Fruit fly (Drosophila melanogaster) whole organism, embryonic: ENCODE data around the gene CG5376.

ENCODE experiments used
- Asciz ChIP-seq: fragments of 200-800 bp; sonication (Bioruptor generic); optimal IDR thresholded peaks from 2 replicates; lab custom pipeline; 2017; ENCODE audit warnings: missing biosample characterization, mild to moderate bottlenecking, missing genetic modification characterization, missing genetic modification reagents
- Atf3 ChIP-seq: fragments of 200-800 bp; sonication (Bioruptor generic); optimal IDR thresholded peaks from 3 replicates; lab custom pipeline; 2016; ENCODE audit warnings: missing biosample characterization, missing genetic modification characterization
- B-H2 ChIP-seq: fragments of 200-800 bp; sonication (Bioruptor generic); optimal IDR thresholded peaks from 2 replicates; lab custom pipeline; 2018; ENCODE audit warnings: missing biosample characterization, mild to moderate bottlenecking, missing genetic modification characterization
- Blimp-1 ChIP-seq: fragments of 200-800 bp; sonication (Bioruptor generic); optimal IDR thresholded peaks from 3 replicates; lab custom pipeline; 2018; ENCODE audit warnings: missing biosample characterization, missing genetic modification characterization, mild to moderate bottlenecking, moderate library complexity, missing genetic modification reagents
- CG10321 ChIP-seq: fragments of 200-800 bp; sonication (Bioruptor generic); IDR thresholded peaks from 2 replicates; pipeline ENCODE4 v1.3.6; 2022; ENCODE audit warnings: missing biosample characterization, missing genetic modification characterization
- CG10543 ChIP-seq: fragments of 200-800 bp; sonication (Bioruptor generic); optimal IDR thresholded peaks from 3 replicates; lab custom pipeline; 2017; ENCODE audit warnings: missing biosample characterization, mild to moderate bottlenecking, missing genetic modification characterization, moderate library complexity
- CG12155 ChIP-seq: fragments of 200-800 bp; sonication (Bioruptor generic); optimal IDR thresholded peaks from 3 replicates; lab custom pipeline; 2016; ENCODE audit warnings: missing biosample characterization, missing genetic modification characterization
- CG12391 ChIP-seq: fragments of 200-800 bp; sonication (Bioruptor generic); optimal IDR thresholded peaks from 3 replicates; lab custom pipeline; 2018; ENCODE audit warnings: missing biosample characterization, mild to moderate bottlenecking, missing genetic modification characterization, moderate library complexity
- CG12659 ChIP-seq: fragments of 200-800 bp; sonication (Bioruptor generic); optimal IDR thresholded peaks from 3 replicates; lab custom pipeline; 2017; ENCODE audit warnings: mild to moderate bottlenecking, missing biosample characterization, missing genetic modification reagents, missing genetic modification characterization
- CG13123 ChIP-seq: fragments of 200-800 bp; sonication (Bioruptor generic); optimal IDR thresholded peaks from 2 replicates; lab custom pipeline; 2016; ENCODE audit warnings: missing biosample characterization, missing genetic modification characterization
- CG16813 ChIP-seq: fragments of 200-800 bp; sonication (Bioruptor generic); IDR thresholded peaks from 3 replicates; pipeline ENCODE4 v1.3.6; 2022; ENCODE audit warnings: missing biosample characterization, missing genetic modification characterization; ENCODE audit not compliant: partially characterized antibody
- CG18262 ChIP-seq: fragments of 200-800 bp; optimal IDR thresholded peaks from 3 replicates; lab custom pipeline; 2019; ENCODE audit warnings: missing biosample characterization, mild to moderate bottlenecking, missing genetic modification characterization, moderate library complexity
- CG2129 ChIP-seq: fragments of 200-800 bp; sonication (Bioruptor generic); IDR thresholded peaks from 2 replicates; pipeline ENCODE4 v1.3.6; 2022; ENCODE audit warnings: missing biosample characterization, missing genetic modification characterization; ENCODE audit not compliant: partially characterized antibody
- CG2199 ChIP-seq: fragments of 200-800 bp; sonication (Bioruptor generic); IDR thresholded peaks from 3 replicates; pipeline ENCODE4 v1.3.6; 2022; ENCODE audit warnings: missing biosample characterization, missing genetic modification characterization
- CG31224 ChIP-seq: fragments of 200-800 bp; sonication (Bioruptor generic); IDR thresholded peaks from 2 replicates; pipeline ENCODE4 v1.3.6; 2022; ENCODE audit warnings: missing biosample characterization, missing genetic modification characterization
- CG32532 ChIP-seq: fragments of 200-800 bp; sonication (Bioruptor generic); IDR thresholded peaks from 2 replicates; pipeline ENCODE4 v1.3.6; 2022; ENCODE audit warnings: missing biosample characterization, missing genetic modification characterization
- CG3995 ChIP-seq: fragments of 200-800 bp; sonication (Bioruptor generic); optimal IDR thresholded peaks from 3 replicates; lab custom pipeline; 2016; ENCODE audit warnings: missing biosample characterization, missing genetic modification characterization
- CG4617 ChIP-seq: fragments of 200-800 bp; sonication (Bioruptor generic); optimal IDR thresholded peaks from 3 replicates; lab custom pipeline; 2016; ENCODE audit warnings: missing biosample characterization, missing genetic modification characterization, borderline replicate concordance
- CG4707 ChIP-seq: fragments of 200-800 bp; sonication (Bioruptor generic); optimal IDR thresholded peaks from 2 replicates; lab custom pipeline; 2018; ENCODE audit warnings: missing biosample characterization, mild to moderate bottlenecking, missing genetic modification characterization, moderate library complexity
- CG5180 ChIP-seq: fragments of 200-800 bp; sonication (Bioruptor generic); optimal IDR thresholded peaks from 3 replicates; lab custom pipeline; 2017; ENCODE audit warnings: missing biosample characterization, missing genetic modification characterization, mild to moderate bottlenecking, moderate library complexity, missing genetic modification reagents
- CG7928 ChIP-seq: fragments of 200-800 bp; sonication (Bioruptor generic); optimal IDR thresholded peaks from 2 replicates; lab custom pipeline; 2017; ENCODE audit warnings: missing biosample characterization, mild to moderate bottlenecking, missing genetic modification characterization
- CG7987 ChIP-seq: fragments of 200-800 bp; sonication (Bioruptor generic); optimal IDR thresholded peaks from 2 replicates; lab custom pipeline; 2018; ENCODE audit warnings: missing biosample characterization, mild to moderate bottlenecking, missing genetic modification characterization, moderate library complexity
- CG9727 ChIP-seq: fragments of 200-800 bp; sonication (Bioruptor generic); optimal IDR thresholded peaks from 3 replicates; lab custom pipeline; 2017; ENCODE audit warnings: missing biosample characterization, mild to moderate bottlenecking, missing genetic modification characterization
- Dad ChIP-seq: fragments of 200-800 bp; sonication (Bioruptor generic); optimal IDR thresholded peaks from 3 replicates; lab custom pipeline; 2016; ENCODE audit warnings: missing biosample characterization, missing genetic modification characterization
- Dip2 ChIP-seq: fragments of 200-800 bp; sonication (Bioruptor generic); IDR thresholded peaks from 2 replicates; pipeline ENCODE4 v1.3.6; 2022; ENCODE audit warnings: missing biosample characterization, missing genetic modification characterization
- Ets97D ChIP-seq: fragments of 200-800 bp; sonication (Bioruptor generic); optimal IDR thresholded peaks from 3 replicates; lab custom pipeline; 2016; ENCODE audit warnings: missing biosample characterization, missing genetic modification characterization
- Gug ChIP-seq: fragments of 200-800 bp; sonication (Bioruptor generic); IDR thresholded peaks from 4 replicates; pipeline ENCODE4 v1.3.6; 2022; ENCODE audit warnings: missing biosample characterization, missing genetic modification characterization
- Hand ChIP-seq: fragments of 200-800 bp; sonication (Bioruptor generic); optimal IDR thresholded peaks from 2 replicates; lab custom pipeline; 2017; ENCODE audit warnings: mild to moderate bottlenecking, missing biosample characterization, missing genetic modification reagents, missing genetic modification characterization
- Lhr ChIP-seq: fragments of 200-800 bp; sonication (Bioruptor generic); optimal IDR thresholded peaks from 3 replicates; lab custom pipeline; 2017; ENCODE audit warnings: mild to moderate bottlenecking, missing biosample characterization, missing genetic modification reagents, missing genetic modification characterization
- PHDP ChIP-seq: fragments of 200-800 bp; sonication (Bioruptor generic); optimal IDR thresholded peaks from 3 replicates; lab custom pipeline; 2018; ENCODE audit warnings: missing biosample characterization, mild to moderate bottlenecking, missing genetic modification characterization, moderate library complexity
- Trl ChIP-seq, 3 experiments: fragments of >200 bp in 2 of 3; fragments of 200-800 bp in 1 of 3; sonication (Bioruptor generic) in 1 of 3; optimal IDR thresholded peaks; 2 replicates in 1 of 3; 3 replicates in 2 of 3; lab custom pipeline; 2016 to 2017; ENCODE audit warnings: missing biosample characterization in 1 of 3, missing genetic modification characterization in 1 of 3
- ash1 ChIP-seq: fragments of 200-800 bp; sonication (Bioruptor generic); optimal IDR thresholded peaks from 2 replicates; lab custom pipeline; 2018; ENCODE audit warnings: missing biosample characterization, mild to moderate bottlenecking, missing genetic modification characterization
- chif ChIP-seq, 2 experiments: fragments of 200-800 bp; sonication (Bioruptor generic); optimal IDR thresholded peaks; 3 replicates each; lab custom pipeline; 2016; ENCODE audit warnings: missing biosample characterization in 2 of 2, missing genetic modification characterization in 2 of 2
- dati ChIP-seq: fragments of 200-800 bp; sonication (Bioruptor generic); IDR thresholded peaks from 2 replicates; pipeline ENCODE4 v1.3.6; 2022; ENCODE audit warnings: missing biosample characterization, missing genetic modification characterization
- exex ChIP-seq: fragments of 200-800 bp; sonication (Bioruptor generic); optimal IDR thresholded peaks from 4 replicates; lab custom pipeline; 2018; ENCODE audit warnings: missing biosample characterization, mild to moderate bottlenecking, missing genetic modification characterization, moderate library complexity
- grn ChIP-seq: fragments of 200-800 bp; sonication (Bioruptor generic); optimal IDR thresholded peaks from 3 replicates; lab custom pipeline; 2017; ENCODE audit warnings: missing biosample characterization, missing genetic modification characterization
- gro ChIP-seq: fragments of 200-800 bp; sonication (Bioruptor generic); optimal IDR thresholded peaks from 2 replicates; lab custom pipeline; 2016; ENCODE audit warnings: missing biosample characterization, missing genetic modification characterization
- ken ChIP-seq: fragments of 200-800 bp; sonication (Bioruptor generic); IDR thresholded peaks from 3 replicates; pipeline ENCODE4 v1.3.6; 2022; ENCODE audit warnings: missing biosample characterization, missing genetic modification characterization
- lab ChIP-seq: fragments of 200-800 bp; sonication (Bioruptor generic); optimal IDR thresholded peaks from 3 replicates; lab custom pipeline; 2017; ENCODE audit warnings: missing biosample characterization, missing genetic modification characterization, mild to moderate bottlenecking, moderate library complexity, missing genetic modification reagents
- ro ChIP-seq: fragments of 200-800 bp; sonication (Bioruptor generic); IDR thresholded peaks from 2 replicates; pipeline ENCODE4 v1.3.6; 2022; ENCODE audit warnings: missing biosample characterization, missing genetic modification characterization
- scrt ChIP-seq: fragments of 200-800 bp; sonication (Bioruptor generic); optimal IDR thresholded peaks from 2 replicates; lab custom pipeline; 2018; ENCODE audit warnings: missing biosample characterization, mild to moderate bottlenecking, missing genetic modification characterization, moderate library complexity
- tgo ChIP-seq: fragments of 200-800 bp; sonication (Bioruptor generic); IDR thresholded peaks from 3 replicates; pipeline ENCODE4 v1.3.6; 2022; ENCODE audit warnings: missing biosample characterization, missing genetic modification characterization
- tna ChIP-seq: fragments of 200-800 bp; sonication (Bioruptor generic); IDR thresholded peaks from 2 replicates; pipeline ENCODE4 v1.3.6; 2022; ENCODE audit warnings: missing biosample characterization, missing genetic modification characterization; ENCODE audit not compliant: partially characterized antibody
- trh ChIP-seq: fragments of 200-800 bp; sonication (Bioruptor generic); optimal IDR thresholded peaks from 2 replicates; lab custom pipeline; 2016; ENCODE audit warnings: missing biosample characterization, missing genetic modification characterization
- vfl ChIP-seq: fragments of 200-800 bp; sonication (Bioruptor generic); optimal IDR thresholded peaks from 2 replicates; lab custom pipeline; 2016; ENCODE audit warnings: missing biosample characterization, missing genetic modification characterization
- wek ChIP-seq: fragments of 200-800 bp; sonication (Bioruptor generic); optimal IDR thresholded peaks from 3 replicates; lab custom pipeline; 2018; ENCODE audit warnings: missing biosample characterization, mild to moderate bottlenecking, missing genetic modification characterization, moderate library complexity
- zen ChIP-seq: fragments of 200-800 bp; sonication (Bioruptor generic); optimal IDR thresholded peaks from 3 replicates; lab custom pipeline; 2018; ENCODE audit warnings: missing biosample characterization, mild to moderate bottlenecking, missing genetic modification characterization, moderate library complexity
- zfh1 ChIP-seq: fragments of 200-800 bp; sonication (Bioruptor generic); IDR thresholded peaks from 3 replicates; pipeline ENCODE4 v1.3.6; 2022; ENCODE audit warnings: missing biosample characterization, missing genetic modification characterization

CG5376 gene

DNA sequence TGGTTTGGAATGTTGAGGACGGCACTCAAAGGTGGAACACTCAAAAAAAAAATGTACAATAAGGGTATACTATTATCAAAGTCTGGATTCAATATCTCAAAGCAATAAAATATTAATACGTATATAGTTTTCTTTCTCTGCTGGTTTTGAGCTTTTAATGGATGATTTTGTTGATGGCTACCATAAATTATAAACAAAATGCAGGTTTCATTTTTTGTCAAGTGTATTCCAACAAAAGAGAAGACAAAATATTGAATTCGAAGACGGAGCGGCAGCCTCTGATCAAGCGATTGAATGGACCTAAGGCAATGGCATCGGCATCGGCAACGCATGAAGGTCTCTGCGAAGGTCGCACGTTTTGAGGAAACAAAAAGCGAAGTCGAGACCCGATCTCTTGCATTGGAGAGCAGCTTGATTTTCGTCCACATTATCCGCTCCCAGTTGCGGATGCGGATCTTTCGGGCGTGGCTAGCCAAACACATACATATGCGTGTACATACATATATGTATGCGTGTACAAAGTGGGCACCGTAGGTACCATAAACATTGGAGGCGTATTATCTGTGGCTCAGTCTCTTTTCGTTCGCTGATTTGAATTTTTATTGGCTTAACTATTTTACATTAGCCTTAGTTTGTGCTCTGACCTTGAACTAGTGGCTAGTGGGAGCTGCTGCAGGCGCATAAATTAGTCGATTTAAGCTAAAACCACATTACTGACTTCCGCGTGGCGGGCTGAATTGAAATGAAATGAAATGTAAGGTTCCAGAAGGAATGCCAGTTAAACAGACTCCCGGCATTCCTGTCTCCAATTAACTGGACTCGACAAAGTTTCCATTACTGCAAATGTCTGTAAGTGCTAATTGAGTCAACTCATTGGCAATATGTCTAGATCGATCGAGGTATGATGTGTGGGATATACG is 48.0 kb upstream of the CG5376 start (continued):
- TF ChIP-seq Ets97D (GFP tag; lab: Kevin White, UChicago) (no peak), CG9727 (peak; percentile 24), CG10321 (GFP tag; lab: Robert Waterston, UW) (no peak), scrt (no peak), tgo (peak; percentile 35; the same call in 1 of the 3 replicates), zen (no peak), CG5180 (peak; percentile 27), CG18262 (tag; lab: Kevin White, UChicago) (peak; percentile 23), CG12391 (tag; lab: Kevin White, UChicago) (peak; percentile 55), CG3995 (GFP tag; lab: Kevin White, UChicago) (no peak), Lhr (GFP tag; lab: Kevin White, UChicago) (no peak), Atf3 (GFP tag; lab: Kevin White, UChicago) (no peak), vfl (GFP tag; lab: Kevin White, UChicago) (no peak), Dad (GFP tag; lab: Kevin White, UChicago) (no peak), CG2199 (no peak), CG31224 (no peak), Blimp-1 (GFP tag; lab: Kevin White, UChicago) (peak; percentile 36), CG12155 (GFP tag; lab: Kevin White, UChicago) (peak; percentile 5), PHDP (peak; percentile 57), ash1 (GFP tag; lab: Kevin White, UChicago) (no peak), trh (GFP tag; lab: Kevin White, UChicago) (no peak), CG12659 (GFP tag; lab: Kevin White, UChicago) (peak; percentile 34), CG4617 (GFP tag; lab: Kevin White, UChicago) (no peak), wek (GFP tag; lab: Kevin White, UChicago) (no peak), zfh1 (GFP tag; lab: Robert Waterston, UW) (peak; percentile 39; the same call in 1 of the 3 replicates), CG10543 (no peak), Gug (no peak), B-H2 (GFP tag; lab: Kevin White, UChicago) (no peak), CG4707 (no peak), Trl (optimal IDR thresholded peaks at IDR 0.05; lab: Kevin White, UChicago) (no peak), Trl (GFP tag; optimal IDR thresholded peaks at IDR 0.05; lab: Kevin White, UChicago) (no peak), chif (GFP tag; optimal IDR thresholded peaks at IDR 0.05; lab: Kevin White, UChicago) (no peak), CG2129 (GFP tag; lab: Robert Waterston, UW) (no peak), Asciz (GFP tag; lab: Kevin White, UChicago) (no peak), exex (tag; lab: Kevin White, UChicago) (no peak), lab (GFP tag; lab: Kevin White, UChicago) (peak; percentile 37), CG7928 (GFP tag; lab: Kevin White, UChicago) (no peak), tna (GFP tag; lab: Robert Waterston, UW) (no peak), Dip2 (no peak), CG32532 (peak; percentile 30; the same call in 1 of the 2 replicates), Hand (GFP tag; lab: Kevin White, UChicago) (no peak), CG16813 (GFP tag; lab: Robert Waterston, UW) (no peak), grn (GFP tag; lab: Kevin White, UChicago) (no peak), CG7987 (GFP tag; lab: Kevin White, UChicago) (no peak), CG13123 (GFP tag; lab: Kevin White, UChicago) (no peak), gro (GFP tag; lab: Kevin White, UChicago) (no peak), ken (GFP tag; lab: Robert Waterston, UW) (0 out of 3 replicates have a peak, but pooled peaks have one; percentile 14), ro (GFP tag; lab: Robert Waterston, UW) (no peak), dati (GFP tag; lab: Robert Waterston, UW) (no peak)
